Worm (Caenorhabditis elegans): ENCODE results near the gene rig-6.

DNA sequence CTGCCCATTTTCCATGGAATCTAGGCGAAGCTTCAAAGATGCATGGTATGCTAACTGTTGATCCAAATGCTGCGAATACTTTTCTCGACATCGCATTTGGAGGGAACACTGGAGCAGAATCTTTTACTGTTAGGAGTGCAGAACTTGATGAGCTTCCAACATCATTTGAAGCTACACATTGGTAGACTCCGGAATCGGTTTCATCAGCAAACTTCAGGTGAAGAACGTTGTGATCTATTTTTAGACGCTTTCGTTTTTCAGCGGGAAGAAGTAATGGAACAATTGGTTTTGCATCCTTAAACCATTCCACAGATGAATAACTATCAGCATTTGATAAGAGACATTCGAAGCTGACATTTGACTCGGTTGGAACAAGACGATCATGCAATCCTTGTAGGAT lies 11.4 kb downstream of the rig-6 start:
- TF ChIP-seq scrt-1 (GFP tag; IDR thresholded peaks at IDR 0.05) (no peak), ets-7 (tag; optimal IDR thresholded peaks at IDR 0.05) (no peak), ama-1 (optimal IDR thresholded peaks at IDR 0.05) (no peak), tbx-37 (GFP tag; conservative IDR thresholded peaks at IDR 0.05) (no peak), hnd-1 (tag; optimal IDR thresholded peaks at IDR 0.05) (no peak), ceh-36 (tag; optimal IDR thresholded peaks at IDR 0.05) (no peak), aly-1 (tag; optimal IDR thresholded peaks at IDR 0.05) (no peak)

Measured in whole organism, early embryonic.